Fruit fly (Drosophila melanogaster) whole organism, embryonic: ENCODE measurements around the gene CG4942.

Experiments used
- ATbp ChIP-seq: fragments of 200-800 bp; sonication (Bioruptor generic); optimal IDR thresholded peaks from 2 replicates; lab custom pipeline; 2017; ENCODE audit warnings: missing biosample characterization, mild to moderate bottlenecking, missing genetic modification characterization, missing genetic modification reagents
- Abd-B ChIP-seq: fragments of 200-800 bp; sonication (Bioruptor generic); optimal IDR thresholded peaks from 2 replicates; lab custom pipeline; 2018; ENCODE audit warnings: missing biosample characterization, mild to moderate bottlenecking, missing genetic modification characterization, moderate library complexity
- Blimp-1 ChIP-seq: fragments of 200-800 bp; sonication (Bioruptor generic); optimal IDR thresholded peaks from 3 replicates; lab custom pipeline; 2018; ENCODE audit warnings: missing biosample characterization, missing genetic modification characterization, mild to moderate bottlenecking, moderate library complexity, missing genetic modification reagents
- CG10274 ChIP-seq: fragments of 200-800 bp; sonication (Bioruptor generic); optimal IDR thresholded peaks from 3 replicates; lab custom pipeline; 2017; ENCODE audit warnings: missing biosample characterization, mild to moderate bottlenecking, missing genetic modification characterization
- CG10565 ChIP-seq: fragments of 200-800 bp; sonication (Bioruptor generic); optimal IDR thresholded peaks from 3 replicates; lab custom pipeline; 2016; ENCODE audit warnings: missing biosample characterization, mild to moderate bottlenecking, missing genetic modification characterization
- CG10979 ChIP-seq: fragments of 200-800 bp; sonication (Bioruptor generic); optimal IDR thresholded peaks from 2 replicates; lab custom pipeline; 2018; ENCODE audit warnings: missing biosample characterization, mild to moderate bottlenecking, missing genetic modification characterization, moderate library complexity
- CG11504 ChIP-seq: fragments of 200-800 bp; sonication (Bioruptor generic); optimal IDR thresholded peaks from 3 replicates; lab custom pipeline; 2019; ENCODE audit warnings: missing biosample characterization, mild to moderate bottlenecking, missing genetic modification characterization, moderate library complexity
- CG13424 ChIP-seq: fragments of 200-800 bp; sonication (Bioruptor generic); optimal IDR thresholded peaks from 2 replicates; lab custom pipeline; 2019; ENCODE audit warnings: missing biosample characterization, mild to moderate bottlenecking, missing genetic modification characterization, moderate library complexity
- CG15601 ChIP-seq: fragments of 200-800 bp; sonication (Bioruptor generic); optimal IDR thresholded peaks from 3 replicates; lab custom pipeline; 2019; ENCODE audit warnings: missing biosample characterization, mild to moderate bottlenecking, missing genetic modification characterization, moderate library complexity
- CG1647 ChIP-seq: fragments of 200-800 bp; sonication (Bioruptor generic); optimal IDR thresholded peaks from 3 replicates; lab custom pipeline; 2016; ENCODE audit warnings: missing biosample characterization, missing genetic modification characterization
- CG16813 ChIP-seq: fragments of 200-800 bp; sonication (Bioruptor generic); IDR thresholded peaks from 3 replicates; pipeline ENCODE4 v1.3.6; 2022; ENCODE audit warnings: missing biosample characterization, missing genetic modification characterization; ENCODE audit not compliant: partially characterized antibody
- CG18262 ChIP-seq: fragments of 200-800 bp; optimal IDR thresholded peaks from 3 replicates; lab custom pipeline; 2019; ENCODE audit warnings: missing biosample characterization, mild to moderate bottlenecking, missing genetic modification characterization, moderate library complexity
- CG18764 ChIP-seq: fragments of 200-800 bp; sonication (Bioruptor generic); optimal IDR thresholded peaks from 3 replicates; lab custom pipeline; 2016; ENCODE audit warnings: missing biosample characterization, missing genetic modification characterization
- CG2116 ChIP-seq: fragments of 200-800 bp; sonication (Bioruptor generic); optimal IDR thresholded peaks from 3 replicates; lab custom pipeline; 2018; ENCODE audit warnings: missing biosample characterization, mild to moderate bottlenecking, missing genetic modification characterization
- CG2678 ChIP-seq: fragments of 200-800 bp; sonication (Bioruptor generic); optimal IDR thresholded peaks from 3 replicates; lab custom pipeline; 2019; ENCODE audit warnings: missing biosample characterization, mild to moderate bottlenecking, missing genetic modification characterization, moderate library complexity
- CG2712 ChIP-seq: fragments of 200-800 bp; optimal IDR thresholded peaks from 3 replicates; lab custom pipeline; 2019; ENCODE audit warnings: missing biosample characterization, mild to moderate bottlenecking, missing genetic modification characterization, moderate library complexity
- CG30403 ChIP-seq: fragments of 200-800 bp; sonication (Bioruptor generic); optimal IDR thresholded peaks from 3 replicates; lab custom pipeline; 2016; ENCODE audit warnings: missing biosample characterization, missing genetic modification characterization
- CG4424 ChIP-seq: fragments of 200-800 bp; sonication (Bioruptor generic); optimal IDR thresholded peaks from 3 replicates; lab custom pipeline; 2016; ENCODE audit warnings: missing biosample characterization, missing genetic modification characterization
- CG6254 ChIP-seq: fragments of 200-800 bp; sonication (Bioruptor generic); optimal IDR thresholded peaks from 3 replicates; lab custom pipeline; 2017; ENCODE audit warnings: mild to moderate bottlenecking, missing biosample characterization, missing genetic modification reagents, missing genetic modification characterization
- CG6683 ChIP-seq: fragments of 200-800 bp; sonication (Bioruptor generic); optimal IDR thresholded peaks from 2 replicates; lab custom pipeline; 2017; ENCODE audit warnings: missing biosample characterization, mild to moderate bottlenecking, missing genetic modification characterization, missing genetic modification reagents
- CG6689 ChIP-seq: fragments of 200-800 bp; sonication (Bioruptor generic); IDR thresholded peaks from 2 replicates; pipeline ENCODE4 v1.3.6; 2022; ENCODE audit warnings: missing biosample characterization, missing genetic modification characterization
- CG7839 ChIP-seq: fragments of 200-800 bp; sonication (Bioruptor generic); optimal IDR thresholded peaks from 3 replicates; lab custom pipeline; 2018; ENCODE audit warnings: missing biosample characterization, mild to moderate bottlenecking, missing genetic modification characterization, moderate library complexity
- CG8388 ChIP-seq: fragments of 200-800 bp; sonication (Bioruptor generic); optimal IDR thresholded peaks from 2 replicates; lab custom pipeline; 2019; ENCODE audit warnings: missing biosample characterization, mild to moderate bottlenecking, missing genetic modification characterization, moderate library complexity
- CG8924 ChIP-seq: fragments of 200-800 bp; optimal IDR thresholded peaks from 3 replicates; lab custom pipeline; 2019; ENCODE audit warnings: missing biosample characterization, mild to moderate bottlenecking, missing genetic modification characterization, moderate library complexity
- CoRest ChIP-seq: fragments of 200-800 bp; sonication (Bioruptor generic); optimal IDR thresholded peaks from 3 replicates; lab custom pipeline; 2018; ENCODE audit warnings: missing biosample characterization, mild to moderate bottlenecking, missing genetic modification characterization, moderate library complexity
- D19A ChIP-seq: fragments of 200-800 bp; optimal IDR thresholded peaks from 3 replicates; lab custom pipeline; 2019; ENCODE audit warnings: missing biosample characterization, mild to moderate bottlenecking, missing genetic modification characterization, moderate library complexity
- Elba2 ChIP-seq: fragments of 200-800 bp; sonication (Bioruptor generic); optimal IDR thresholded peaks from 3 replicates; lab custom pipeline; 2016; ENCODE audit warnings: missing biosample characterization, missing genetic modification characterization
- HLH4C ChIP-seq: fragments of 200-800 bp; sonication (Bioruptor generic); IDR thresholded peaks from 3 replicates; pipeline ENCODE4 v1.3.6; 2022; ENCODE audit warnings: missing biosample characterization, missing genetic modification characterization; ENCODE audit not compliant: partially characterized antibody
- Hr51 ChIP-seq, 2 experiments: fragments of 200-800 bp; sonication (Bioruptor generic); optimal IDR thresholded peaks; 2 replicates in 1 of 2; 3 replicates in 1 of 2; lab custom pipeline; 2016 to 2018; ENCODE audit warnings: missing biosample characterization in 2 of 2, missing genetic modification characterization in 2 of 2, mild to moderate bottlenecking in 1 of 2, moderate library complexity in 1 of 2
- Med ChIP-seq: fragments of 200-800 bp; sonication (Bioruptor generic); peaks from one replicate; lab custom pipeline; 2016; ENCODE audit warnings: missing biosample characterization, missing genetic modification characterization, mild to moderate bottlenecking, inconsistent platforms, moderate library complexity
- Oli ChIP-seq: fragments of 200-800 bp; sonication (Bioruptor generic); optimal IDR thresholded peaks from 2 replicates; lab custom pipeline; 2018; ENCODE audit warnings: missing biosample characterization, mild to moderate bottlenecking, missing genetic modification characterization, moderate library complexity
- Sin3A ChIP-seq: fragments of >200 bp; optimal IDR thresholded peaks from 2 replicates; lab custom pipeline; 2018
- Sox100B ChIP-seq: fragments of 200-800 bp; sonication (Bioruptor generic); optimal IDR thresholded peaks from 3 replicates; lab custom pipeline; 2018; ENCODE audit warnings: missing biosample characterization, mild to moderate bottlenecking, missing genetic modification characterization
- Ssrp ChIP-seq: fragments of 200-800 bp; sonication (Bioruptor generic); optimal IDR thresholded peaks from 2 replicates; lab custom pipeline; 2018; ENCODE audit warnings: missing biosample characterization, mild to moderate bottlenecking, missing genetic modification characterization, moderate library complexity
- Xrp1 ChIP-seq: fragments of 200-800 bp; sonication (Bioruptor generic); IDR thresholded peaks from 2 replicates; pipeline ENCODE4 v1.3.6; 2022; ENCODE audit warnings: missing biosample characterization, missing genetic modification characterization
- bsh ChIP-seq, 2 experiments: fragments of 200-800 bp; sonication (Bioruptor generic); optimal IDR thresholded peaks; 2 replicates each; lab custom pipeline; 2017 to 2018; ENCODE audit warnings: mild to moderate bottlenecking in 2 of 2, missing biosample characterization in 2 of 2, missing genetic modification characterization in 2 of 2, moderate library complexity in 1 of 2
- croc ChIP-seq: fragments of 200-800 bp; sonication (Bioruptor generic); conservative IDR thresholded peaks from 3 replicates; pipeline ENCODE4 v1.3.6; 2022; ENCODE audit warnings: missing biosample characterization, missing genetic modification characterization
- dmrt11E ChIP-seq: fragments of 200-800 bp; sonication (Bioruptor generic); optimal IDR thresholded peaks from 3 replicates; lab custom pipeline; 2018; ENCODE audit warnings: missing biosample characterization, mild to moderate bottlenecking, missing genetic modification characterization, moderate library complexity
- dmrt99B ChIP-seq: fragments of 200-800 bp; sonication (Bioruptor generic); optimal IDR thresholded peaks from 2 replicates; lab custom pipeline; 2018; ENCODE audit warnings: missing biosample characterization, mild to moderate bottlenecking, missing genetic modification characterization, moderate library complexity
- fd96Cb ChIP-seq: fragments of 200-800 bp; sonication (Bioruptor generic); optimal IDR thresholded peaks from 2 replicates; lab custom pipeline; 2018; ENCODE audit warnings: missing biosample characterization, mild to moderate bottlenecking, missing genetic modification characterization, moderate library complexity
- gem ChIP-seq: fragments of 200-800 bp; sonication (Bioruptor generic); optimal IDR thresholded peaks from 2 replicates; lab custom pipeline; 2019; ENCODE audit warnings: missing biosample characterization, mild to moderate bottlenecking, missing genetic modification characterization, moderate library complexity
- hth ChIP-seq: fragments of >200 bp; optimal IDR thresholded peaks from 2 replicates; lab custom pipeline; 2017; ENCODE audit warnings: inconsistent platforms
- jigr1 ChIP-seq: fragments of 200-800 bp; sonication (Bioruptor generic); IDR thresholded peaks from 3 replicates; pipeline ENCODE4 v1.3.6; 2022; ENCODE audit warnings: missing biosample characterization, missing genetic modification characterization
- lbe ChIP-seq: fragments of 200-800 bp; sonication (Bioruptor generic); optimal IDR thresholded peaks from 2 replicates; lab custom pipeline; 2016; ENCODE audit warnings: missing biosample characterization, mild to moderate bottlenecking, missing genetic modification characterization
- lola ChIP-seq, 3 experiments: fragments of >200 bp in 2 of 3; fragments of 200-800 bp in 1 of 3; sonication (Bioruptor generic) in 1 of 3; optimal IDR thresholded peaks; 2 replicates each; lab custom pipeline; 2017 to 2019; ENCODE audit warnings: missing biosample characterization in 3 of 3, missing genetic modification characterization in 3 of 3, mild to moderate bottlenecking in 1 of 3, moderate library complexity in 1 of 3
- nmo ChIP-seq: fragments of 200-800 bp; sonication (Bioruptor generic); optimal IDR thresholded peaks from 2 replicates; lab custom pipeline; 2018; ENCODE audit warnings: missing biosample characterization, mild to moderate bottlenecking, missing genetic modification characterization, moderate library complexity
- oc ChIP-seq: fragments of 200-800 bp; sonication (Bioruptor generic); optimal IDR thresholded peaks from 2 replicates; lab custom pipeline; 2018; ENCODE audit warnings: missing biosample characterization, mild to moderate bottlenecking, missing genetic modification characterization, moderate library complexity
- phol ChIP-seq: fragments of 200-800 bp; sonication (Bioruptor generic); optimal IDR thresholded peaks from 3 replicates; lab custom pipeline; 2018; ENCODE audit warnings: missing biosample characterization, mild to moderate bottlenecking, missing genetic modification characterization, moderate library complexity
- wor ChIP-seq: fragments of 200-800 bp; sonication (Bioruptor generic); IDR thresholded peaks from 2 replicates; pipeline ENCODE4 v1.3.6; 2022; ENCODE audit warnings: missing biosample characterization, missing genetic modification characterization

The CG4942 gene

dm6 chr3L:9033537-9033936 is 39.4 kb upstream of the CG4942 start:
- peak; percentile 52 for TF ChIP-seq CG10979 (tag; lab: Kevin White, UChicago)
- peak; percentile 32; the same call in 1 of the 2 replicates for TF ChIP-seq wor (GFP tag; lab: Robert Waterston, UW)
- no peak for TF ChIP-seq hth (lab: Kevin White, UChicago)
- peak; percentile 50 for TF ChIP-seq CG2712
- TF ChIP-seq CG4424 (GFP tag; lab: Kevin White, UChicago), result peak; percentile 6
- TF ChIP-seq CG16813, result no peak
- peak; percentile 38 for TF ChIP-seq Ssrp
- peak; percentile 60 for TF ChIP-seq gem
- TF ChIP-seq jigr1 (GFP tag; lab: Robert Waterston, UW), result no peak
- TF ChIP-seq bsh (GFP tag; optimal IDR thresholded peaks at IDR 0.05; lab: Kevin White, UChicago), result peak in 1 of 2 experiments; percentile 53
- TF ChIP-seq Oli, result peak; percentile 38
- TF ChIP-seq CG7839 (tag; lab: Kevin White, UChicago), result peak; percentile 34
- peak; percentile 64 for TF ChIP-seq dmrt99B (tag; lab: Kevin White, UChicago)
- TF ChIP-seq CG11504 (tag; lab: Kevin White, UChicago), result peak; percentile 60
- peak; percentile 10 for TF ChIP-seq CG8388
- peak; percentile 56 for TF ChIP-seq CG18262 (tag; lab: Kevin White, UChicago)
- TF ChIP-seq lola (GFP tag; optimal IDR thresholded peaks at IDR 0.05; lab: Kevin White, UChicago), result peak in 1 of 3 experiments; percentile 29
- peak; percentile 48 for TF ChIP-seq phol (tag; lab: Kevin White, UChicago)
- peak; percentile 60 for TF ChIP-seq nmo (GFP tag; lab: Kevin White, UChicago)
- TF ChIP-seq dmrt11E, result peak; percentile 28
- TF ChIP-seq D19A (tag; lab: Kevin White, UChicago), result peak; percentile 45
- no peak for TF ChIP-seq CG6254 (GFP tag; lab: Kevin White, UChicago)
- peak in 1 of 2 experiments; percentile 45 for TF ChIP-seq Hr51 (GFP tag; optimal IDR thresholded peaks at IDR 0.05; lab: Kevin White, UChicago)
- 0 out of 2 replicates have a peak, but pooled peaks have one; percentile 24 for TF ChIP-seq Xrp1 (GFP tag; lab: Robert Waterston, UW)
- peak; percentile 34 for TF ChIP-seq CG13424 (tag; lab: Kevin White, UChicago)
- peak; percentile 22 for TF ChIP-seq Blimp-1 (GFP tag; lab: Kevin White, UChicago)
- peak; percentile 34 for TF ChIP-seq Med (GFP tag; lab: Kevin White, UChicago)
- no peak for TF ChIP-seq HLH4C (GFP tag; lab: Robert Waterston, UW)
- peak; percentile 19 for TF ChIP-seq lbe (GFP tag; lab: Kevin White, UChicago)
- peak; percentile 15 for TF ChIP-seq Abd-B (GFP tag; lab: Kevin White, UChicago)
- no peak for TF ChIP-seq Sin3A
- no peak for TF ChIP-seq CG6689 (GFP tag; lab: Robert Waterston, UW)
- TF ChIP-seq CG30403 (GFP tag; lab: Kevin White, UChicago), result peak; percentile 19
- no peak for TF ChIP-seq CG6683 (GFP tag; lab: Kevin White, UChicago)
- TF ChIP-seq Sox100B (GFP tag; lab: Kevin White, UChicago), result peak; percentile 38
- TF ChIP-seq CG2678, result peak; percentile 42
- TF ChIP-seq CG10565 (GFP tag; lab: Kevin White, UChicago), result no peak
- TF ChIP-seq croc (GFP tag; lab: Robert Waterston, UW), result peak; percentile 28; the same call in 1 of the 3 replicates
- TF ChIP-seq CG18764 (GFP tag; lab: Kevin White, UChicago), result no peak
- TF ChIP-seq ATbp (GFP tag; lab: Kevin White, UChicago), result peak; percentile 3
- peak; percentile 74 for TF ChIP-seq CG10274 (GFP tag; lab: Kevin White, UChicago)
- peak; percentile 42 for TF ChIP-seq CoRest (tag; lab: Kevin White, UChicago)
- TF ChIP-seq CG15601 (tag; lab: Kevin White, UChicago), result peak; percentile 34
- no peak for TF ChIP-seq CG2116
- no peak for TF ChIP-seq oc (tag; lab: Kevin White, UChicago)
- no peak for TF ChIP-seq CG1647
- TF ChIP-seq Elba2 (GFP tag; lab: Kevin White, UChicago), result no peak
- peak; percentile 33 for TF ChIP-seq CG8924 (tag; lab: Kevin White, UChicago)
- peak; percentile 27 for TF ChIP-seq fd96Cb
